Fruit fly (Drosophila melanogaster) whole organism, prepupa: Measurements from ENCODE around the gene CG12316.

ENCODE experiments used
- CG10631 ChIP-seq: fragments of 200-800 bp; sonication (Bioruptor generic); optimal IDR thresholded peaks from 2 replicates; lab custom pipeline; 2016; ENCODE audit warnings: missing biosample characterization, missing genetic modification characterization
- CG10669 ChIP-seq: fragments of 200-800 bp; sonication (Bioruptor generic); optimal IDR thresholded peaks from 3 replicates; lab custom pipeline; 2018; ENCODE audit warnings: missing biosample characterization, mild to moderate bottlenecking, missing genetic modification characterization, moderate library complexity
- CG11762 ChIP-seq: fragments of 200-800 bp; sonication (Bioruptor generic); optimal IDR thresholded peaks from 3 replicates; lab custom pipeline; 2016; ENCODE audit warnings: missing biosample characterization, missing genetic modification characterization; ENCODE audit not compliant: insufficient read depth
- CG11902 ChIP-seq: fragments of 200-800 bp; sonication (Bioruptor generic); optimal IDR thresholded peaks from 3 replicates; lab custom pipeline; 2016; ENCODE audit warnings: missing biosample characterization, missing genetic modification characterization
- CG15336 ChIP-seq: fragments of 200-800 bp; sonication (Bioruptor generic); IDR thresholded peaks from 2 replicates; pipeline ENCODE4 v1.3.6; 2022; ENCODE audit warnings: missing biosample characterization, missing genetic modification characterization
- CG1621 ChIP-seq: fragments of 200-800 bp; sonication (Bioruptor generic); optimal IDR thresholded peaks from 3 replicates; lab custom pipeline; 2018; ENCODE audit warnings: missing biosample characterization, mild to moderate bottlenecking, missing genetic modification characterization
- CG3032 ChIP-seq: fragments of 200-800 bp; optimal IDR thresholded peaks from 2 replicates; lab custom pipeline; 2019; ENCODE audit warnings: missing biosample characterization, mild to moderate bottlenecking, missing genetic modification characterization, moderate library complexity
- CG31627 ChIP-seq: fragments of 200-800 bp; sonication (Bioruptor generic); optimal IDR thresholded peaks from 3 replicates; lab custom pipeline; 2016; ENCODE audit warnings: missing biosample characterization, missing genetic modification characterization
- CG32006 ChIP-seq: fragments of 200-800 bp; sonication (Bioruptor generic); optimal IDR thresholded peaks from 3 replicates; lab custom pipeline; 2017; ENCODE audit warnings: missing biosample characterization, mild to moderate bottlenecking, missing genetic modification characterization
- CG34406 ChIP-seq: fragments of 200-800 bp; sonication (Bioruptor generic); optimal IDR thresholded peaks from 3 replicates; lab custom pipeline; 2016; ENCODE audit warnings: missing biosample characterization, missing genetic modification characterization
- CG3919 ChIP-seq: fragments of 200-800 bp; sonication (Bioruptor generic); optimal IDR thresholded peaks from 3 replicates; lab custom pipeline; 2016; ENCODE audit warnings: missing biosample characterization, missing genetic modification characterization
- CG6792 ChIP-seq: fragments of 200-800 bp; sonication (Bioruptor generic); optimal IDR thresholded peaks from 3 replicates; lab custom pipeline; 2016; ENCODE audit warnings: missing biosample characterization, missing genetic modification characterization
- CG6854 ChIP-seq: fragments of 200-800 bp; sonication (Bioruptor generic); optimal IDR thresholded peaks from 2 replicates; lab custom pipeline; 2017; ENCODE audit warnings: missing biosample characterization, mild to moderate bottlenecking, missing genetic modification characterization
- CG7368 ChIP-seq: fragments of 200-800 bp; sonication (Bioruptor generic); optimal IDR thresholded peaks from 3 replicates; lab custom pipeline; 2016; ENCODE audit warnings: missing biosample characterization, missing genetic modification characterization
- CG8119 ChIP-seq: fragments of 200-800 bp; sonication (Bioruptor generic); IDR thresholded peaks from 3 replicates; pipeline ENCODE4 v1.3.6; 2022; ENCODE audit warnings: missing biosample characterization, missing genetic modification characterization
- CG8632 ChIP-seq: fragments of 200-800 bp; sonication (Bioruptor generic); optimal IDR thresholded peaks from 3 replicates; lab custom pipeline; 2016; ENCODE audit warnings: missing biosample characterization, missing genetic modification characterization
- CG9139 ChIP-seq: fragments of 200-800 bp; sonication (Bioruptor generic); optimal IDR thresholded peaks from 3 replicates; lab custom pipeline; 2017; ENCODE audit warnings: missing biosample characterization, mild to moderate bottlenecking, missing genetic modification characterization
- Eip78C ChIP-seq: fragments of 200-800 bp; sonication (Bioruptor generic); peaks from one replicate; lab custom pipeline; 2016; ENCODE audit warnings: missing biosample characterization, missing genetic modification characterization
- Eip93F ChIP-seq: fragments of 200-800 bp; sonication (Bioruptor generic); optimal IDR thresholded peaks from 2 replicates; lab custom pipeline; 2016; ENCODE audit warnings: missing biosample characterization, mild to moderate bottlenecking, missing genetic modification characterization
- Ets21C ChIP-seq: fragments of 200-800 bp; sonication (Bioruptor generic); optimal IDR thresholded peaks from 3 replicates; lab custom pipeline; 2016; ENCODE audit warnings: missing biosample characterization, missing genetic modification characterization
- Gug ChIP-seq: fragments of 200-800 bp; sonication (Bioruptor generic); IDR thresholded peaks from 2 replicates; pipeline ENCODE4 v1.3.6; 2022; ENCODE audit warnings: missing biosample characterization, missing genetic modification characterization
- Hr39 ChIP-seq: fragments of 200-800 bp; sonication (Bioruptor generic); optimal IDR thresholded peaks from 2 replicates; lab custom pipeline; 2016; ENCODE audit warnings: missing biosample characterization, missing genetic modification characterization
- Met ChIP-seq: fragments of 200-800 bp; sonication (Bioruptor generic); optimal IDR thresholded peaks from 3 replicates; lab custom pipeline; 2016; ENCODE audit warnings: missing biosample characterization, missing genetic modification characterization
- OdsH ChIP-seq: fragments of 200-800 bp; sonication (Bioruptor generic); optimal IDR thresholded peaks from 3 replicates; lab custom pipeline; 2016; ENCODE audit warnings: missing biosample characterization, missing genetic modification characterization
- Sox14 ChIP-seq: fragments of 200-800 bp; sonication (Bioruptor generic); optimal IDR thresholded peaks from 3 replicates; lab custom pipeline; 2016; ENCODE audit warnings: missing biosample characterization, missing genetic modification characterization
- Sox15 ChIP-seq: fragments of 200-800 bp; sonication (Bioruptor generic); optimal IDR thresholded peaks from 3 replicates; lab custom pipeline; 2016; ENCODE audit warnings: missing biosample characterization, missing genetic modification characterization
- achi ChIP-seq: fragments of 200-800 bp; sonication (Bioruptor generic); optimal IDR thresholded peaks from 3 replicates; lab custom pipeline; 2016; ENCODE audit warnings: missing biosample characterization, missing genetic modification characterization
- acj6 ChIP-seq: fragments of 200-800 bp; sonication (Bioruptor generic); optimal IDR thresholded peaks from 3 replicates; lab custom pipeline; 2016; ENCODE audit warnings: missing biosample characterization, missing genetic modification characterization
- cyc ChIP-seq: fragments of 200-800 bp; sonication (Bioruptor generic); optimal IDR thresholded peaks from 3 replicates; lab custom pipeline; 2016; ENCODE audit warnings: missing biosample characterization, missing genetic modification characterization
- dac ChIP-seq: fragments of 200-800 bp; sonication (Bioruptor generic); optimal IDR thresholded peaks from 2 replicates; lab custom pipeline; 2017; ENCODE audit warnings: missing biosample characterization, mild to moderate bottlenecking, missing genetic modification characterization
- esn ChIP-seq: fragments of 200-800 bp; sonication (Bioruptor generic); optimal IDR thresholded peaks from 2 replicates; lab custom pipeline; 2016; ENCODE audit warnings: missing biosample characterization, mild to moderate bottlenecking, missing genetic modification characterization, moderate library complexity
- fd85E ChIP-seq: fragments of 200-800 bp; sonication (Bioruptor generic); optimal IDR thresholded peaks from 3 replicates; lab custom pipeline; 2016; ENCODE audit warnings: missing biosample characterization, missing genetic modification characterization
- fkh ChIP-seq: fragments of 200-800 bp; sonication (Bioruptor generic); optimal IDR thresholded peaks from 3 replicates; lab custom pipeline; 2017; ENCODE audit warnings: missing biosample characterization, mild to moderate bottlenecking, missing genetic modification characterization, moderate library complexity
- lz ChIP-seq: fragments of 200-800 bp; sonication (Bioruptor generic); optimal IDR thresholded peaks from 3 replicates; lab custom pipeline; 2016; ENCODE audit warnings: missing biosample characterization, missing genetic modification characterization
- net ChIP-seq: fragments of 200-800 bp; sonication (Bioruptor generic); optimal IDR thresholded peaks from 3 replicates; lab custom pipeline; 2016; ENCODE audit warnings: missing biosample characterization, missing genetic modification characterization
- pdm3 ChIP-seq: fragments of 200-800 bp; sonication (Bioruptor generic); optimal IDR thresholded peaks from 3 replicates; lab custom pipeline; 2016; ENCODE audit warnings: missing biosample characterization, missing genetic modification characterization
- salr ChIP-seq, 2 experiments: fragments of 200-800 bp; sonication (Bioruptor generic); optimal IDR thresholded peaks; 3 replicates each; lab custom pipeline; 2016 to 2018; ENCODE audit warnings: missing biosample characterization in 2 of 2, missing genetic modification characterization in 2 of 2, mild to moderate bottlenecking in 1 of 2
- spab ChIP-seq: fragments of 200-800 bp; sonication (Bioruptor generic); optimal IDR thresholded peaks from 2 replicates; lab custom pipeline; 2017; ENCODE audit warnings: missing biosample characterization, mild to moderate bottlenecking, missing genetic modification characterization, missing genetic modification reagents
- ss ChIP-seq, 2 experiments: fragments of 200-800 bp; sonication (Bioruptor generic); optimal IDR thresholded peaks; 2 replicates in 1 of 2; 3 replicates in 1 of 2; lab custom pipeline; 2017 to 2018; ENCODE audit warnings: mild to moderate bottlenecking in 2 of 2, missing biosample characterization in 2 of 2, missing genetic modification characterization in 2 of 2, moderate library complexity in 1 of 2
- topi ChIP-seq: fragments of 200-800 bp; sonication (Bioruptor generic); optimal IDR thresholded peaks from 3 replicates; lab custom pipeline; 2016; ENCODE audit warnings: missing biosample characterization, missing genetic modification characterization
- vri ChIP-seq: fragments of 200-800 bp; sonication (Bioruptor generic); optimal IDR thresholded peaks from 3 replicates; lab custom pipeline; 2016; ENCODE audit warnings: missing biosample characterization, mild to moderate bottlenecking, missing genetic modification characterization

The CG12316 gene

DNA sequence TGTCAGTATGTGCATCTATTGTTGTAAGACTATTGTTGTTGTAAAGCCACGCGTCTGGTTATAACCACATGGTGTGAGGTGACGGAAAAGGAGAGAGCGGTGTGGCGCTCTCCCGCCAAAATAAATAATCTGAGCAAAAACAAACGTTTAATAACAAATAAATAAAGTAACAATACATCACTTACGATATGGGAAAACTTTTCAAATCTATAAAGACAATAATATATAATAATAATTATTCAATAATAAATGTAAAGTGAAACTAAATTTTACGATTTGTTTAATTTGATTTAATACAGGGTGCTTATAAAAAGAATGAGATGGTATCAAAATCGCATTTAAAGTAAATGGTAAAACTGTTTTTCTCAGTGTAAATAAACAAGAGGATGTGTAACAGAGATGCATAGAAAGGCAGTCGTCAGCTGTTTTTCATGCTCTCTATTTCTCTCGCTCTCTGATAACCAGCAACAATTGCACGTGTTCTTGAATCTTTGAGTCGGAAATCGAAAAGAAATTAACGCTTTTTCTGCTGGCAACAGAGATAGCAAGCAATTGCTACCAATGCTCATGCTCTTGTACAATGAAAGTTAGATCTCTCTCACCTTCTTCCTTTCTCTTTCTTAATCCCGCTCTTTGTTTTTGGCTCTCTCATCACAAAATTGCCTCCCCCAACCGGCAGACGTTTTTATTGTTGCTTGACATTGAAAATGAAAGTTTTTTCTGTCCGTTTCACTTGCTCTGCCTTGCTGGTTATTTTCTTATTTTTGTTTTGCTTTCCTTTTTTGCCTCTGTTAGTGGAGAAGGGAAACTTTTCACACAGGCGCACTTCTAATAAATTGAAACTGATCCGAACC lies 37.8 kb downstream of the CG12316 start (continued):
- TF ChIP-seq Sox15 (GFP tag; lab: Kevin White, UChicago), result no peak
- peak; percentile 79 for TF ChIP-seq CG10669 (GFP tag; lab: Kevin White, UChicago)
- TF ChIP-seq CG10631 (GFP tag; lab: Kevin White, UChicago), result peak; percentile 86
- TF ChIP-seq CG9139, result peak; percentile 56
- TF ChIP-seq CG15336 (GFP tag; lab: Robert Waterston, UW), result peak; percentile 95
- peak; percentile 86 for TF ChIP-seq CG7368 (GFP tag; lab: Kevin White, UChicago)
- TF ChIP-seq achi, result peak; percentile 73
- TF ChIP-seq vri, result peak; percentile 3
- TF ChIP-seq CG3919 (GFP tag; lab: Kevin White, UChicago), result peak; percentile 86
- TF ChIP-seq fd85E, result peak; percentile 55
- TF ChIP-seq OdsH, result peak; percentile 70
- TF ChIP-seq CG31627 (GFP tag; lab: Kevin White, UChicago), result no peak
- TF ChIP-seq CG11902 (GFP tag; lab: Kevin White, UChicago), result no peak
- no peak for TF ChIP-seq Ets21C (GFP tag; lab: Kevin White, UChicago)
- TF ChIP-seq Eip78C (GFP tag; lab: Kevin White, UChicago), result peak; percentile 90
- TF ChIP-seq CG1621 (tag; lab: Kevin White, UChicago), result peak; percentile 36
- peak; percentile 74 for TF ChIP-seq CG11762
- peak in 1 of 2 experiments; percentile 84 for TF ChIP-seq salr (GFP tag; optimal IDR thresholded peaks at IDR 0.05; lab: Kevin White, UChicago)
- TF ChIP-seq CG34406 (GFP tag; lab: Kevin White, UChicago), result peak; percentile 71
- TF ChIP-seq Hr39 (GFP tag; lab: Kevin White, UChicago), result no peak
- peak; percentile 96 for TF ChIP-seq CG8119
- peak; percentile 52 for TF ChIP-seq lz (GFP tag; lab: Kevin White, UChicago)
- TF ChIP-seq CG6792, result peak; percentile 69
- peak; percentile 63 for TF ChIP-seq acj6 (GFP tag; lab: Kevin White, UChicago)
- peak; percentile 77 for TF ChIP-seq spab (GFP tag; lab: Kevin White, UChicago)
- peak; percentile 71 for TF ChIP-seq net (GFP tag; lab: Kevin White, UChicago)
- peak; percentile 61 for TF ChIP-seq topi
- TF ChIP-seq CG6854, result peak; percentile 23
- TF ChIP-seq Eip93F (GFP tag; lab: Kevin White, UChicago), result no peak
- TF ChIP-seq Met (GFP tag; lab: Kevin White, UChicago), result peak; percentile 48
- peak; percentile 35 for TF ChIP-seq dac (GFP tag; lab: Kevin White, UChicago)
- TF ChIP-seq Sox14 (GFP tag; lab: Kevin White, UChicago), result peak; percentile 16
- peak; percentile 90 for TF ChIP-seq Gug (GFP tag; lab: Robert Waterston, UW)
- TF ChIP-seq CG8632 (GFP tag; lab: Kevin White, UChicago), result peak; percentile 76
- peak; percentile 86 for TF ChIP-seq CG32006
- TF ChIP-seq CG3032 (tag; lab: Kevin White, UChicago), result peak; percentile 88

DNA sequence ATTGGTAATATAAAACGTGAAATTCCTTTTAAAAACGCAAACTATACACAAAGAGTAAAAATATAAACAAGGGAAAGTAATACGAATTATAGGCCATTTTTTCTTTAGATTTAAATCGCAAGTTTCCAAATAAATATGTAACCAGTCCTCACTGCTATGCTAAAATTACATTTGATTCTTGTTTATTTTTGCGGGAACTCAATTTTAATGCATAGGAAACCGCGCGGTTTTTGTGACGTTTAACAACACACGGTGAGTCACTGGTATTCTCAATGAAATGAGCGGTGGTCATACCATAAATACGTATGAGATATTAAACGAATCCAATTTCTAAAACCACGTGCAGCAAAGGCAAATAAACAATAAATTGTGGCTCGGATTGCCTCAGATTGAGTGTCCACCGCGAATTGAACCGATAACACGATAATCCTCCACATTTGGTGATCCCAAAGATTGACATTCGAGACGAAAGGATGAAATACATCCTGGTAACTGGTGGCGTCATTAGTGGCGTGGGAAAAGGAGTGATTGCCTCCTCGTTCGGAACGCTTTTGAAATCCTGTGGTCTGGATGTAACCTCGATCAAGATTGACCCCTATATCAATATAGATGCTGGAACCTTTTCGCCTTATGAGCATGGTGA lies 38.7 kb downstream of the CG12316 start, which contains the start of gene Ctps:
TSS of gene Ctps (plus strand) at position 37 of the 643 bp plus-strand sequence.
- TF ChIP-seq Sox14 (GFP tag; lab: Kevin White, UChicago) (peak; percentile 8), pdm3 (GFP tag; lab: Kevin White, UChicago) (peak; percentile 6), CG7368 (GFP tag; lab: Kevin White, UChicago) (no peak), salr (GFP tag; optimal IDR thresholded peaks at IDR 0.05; lab: Kevin White, UChicago) (no peak), ss (GFP tag; optimal IDR thresholded peaks at IDR 0.05; lab: Kevin White, UChicago) (no peak), topi (peak; percentile 18), fkh (GFP tag; lab: Kevin White, UChicago) (peak; percentile 63), CG3919 (GFP tag; lab: Kevin White, UChicago) (no peak), esn (GFP tag; lab: Kevin White, UChicago) (peak; percentile 37), CG10669 (GFP tag; lab: Kevin White, UChicago) (no peak), Eip78C (GFP tag; lab: Kevin White, UChicago) (peak; percentile 34), CG31627 (GFP tag; lab: Kevin White, UChicago) (no peak), cyc (GFP tag; lab: Kevin White, UChicago) (no peak), lz (GFP tag; lab: Kevin White, UChicago) (peak; percentile 30), CG10631 (GFP tag; lab: Kevin White, UChicago) (peak; percentile 29), CG6854 (peak; percentile 18), CG15336 (GFP tag; lab: Robert Waterston, UW) (0 out of 2 replicates have a peak, but pooled peaks have one; percentile 18)
